Worm (Caenorhabditis elegans) whole organism, midembryonic: Measurements from ENCODE around the gene F33G12.6.

Experiments
- T22C8.4 ChIP-seq: fragments of 200-800 bp; sonication (Bioruptor generic); IDR thresholded peaks from 2 replicates; pipeline ENCODE4 v1.3.6; 2022; ENCODE audit warnings: missing genetic modification characterization, missing compliant biosample characterization
- cog-1 ChIP-seq: sonication (generic microtip); optimal IDR thresholded peaks from 2 replicates; lab custom pipeline; 2016; ENCODE audit warnings: missing genetic modification characterization, missing compliant biosample characterization
- flt-1 ChIP-seq: fragments of 200-800 bp; sonication (Bioruptor generic); IDR thresholded peaks from 2 replicates; pipeline ENCODE4 v1.3.6; 2022; ENCODE audit warnings: missing genetic modification characterization, missing compliant biosample characterization
- klf-2 ChIP-seq: fragments of 200-800 bp; sonication (Bioruptor generic); conservative IDR thresholded peaks from 2 replicates; pipeline ENCODE4 v1.3.6; 2022; ENCODE audit warnings: missing genetic modification reagents, missing genetic modification characterization, missing compliant biosample characterization
- med-1 ChIP-seq: sonication (generic microtip); optimal IDR thresholded peaks from 2 replicates; lab custom pipeline; 2017; ENCODE audit warnings: missing genetic modification characterization, mild to moderate bottlenecking, missing compliant biosample characterization, antibody characterized with exemption, missing genetic modification reagents; ENCODE audit not compliant: insufficient read depth
- ref-1 ChIP-seq: fragments of 200-800 bp; sonication (Bioruptor generic); conservative IDR thresholded peaks from 2 replicates; pipeline ENCODE4 v1.3.6; 2022; ENCODE audit warnings: missing genetic modification reagents, missing genetic modification characterization, missing compliant biosample characterization
- tab-1 ChIP-seq: fragments of 200-800 bp; sonication (Bioruptor generic); IDR thresholded peaks from 2 replicates; pipeline ENCODE4 v1.3.6; 2022; ENCODE audit warnings: missing genetic modification characterization, missing compliant biosample characterization
- ztf-23 ChIP-seq: fragments of 200-800 bp; sonication (Bioruptor generic); IDR thresholded peaks from 2 replicates; pipeline ENCODE4 v1.3.6; 2022; ENCODE audit warnings: missing genetic modification reagents, missing genetic modification characterization, missing compliant biosample characterization
- ztf-29 ChIP-seq: fragments of 200-800 bp; sonication (Bioruptor generic); IDR thresholded peaks from 2 replicates; pipeline ENCODE4 v1.3.6; 2022; ENCODE audit warnings: missing genetic modification reagents, missing genetic modification characterization, missing compliant biosample characterization

The F33G12.6 gene

DNA sequence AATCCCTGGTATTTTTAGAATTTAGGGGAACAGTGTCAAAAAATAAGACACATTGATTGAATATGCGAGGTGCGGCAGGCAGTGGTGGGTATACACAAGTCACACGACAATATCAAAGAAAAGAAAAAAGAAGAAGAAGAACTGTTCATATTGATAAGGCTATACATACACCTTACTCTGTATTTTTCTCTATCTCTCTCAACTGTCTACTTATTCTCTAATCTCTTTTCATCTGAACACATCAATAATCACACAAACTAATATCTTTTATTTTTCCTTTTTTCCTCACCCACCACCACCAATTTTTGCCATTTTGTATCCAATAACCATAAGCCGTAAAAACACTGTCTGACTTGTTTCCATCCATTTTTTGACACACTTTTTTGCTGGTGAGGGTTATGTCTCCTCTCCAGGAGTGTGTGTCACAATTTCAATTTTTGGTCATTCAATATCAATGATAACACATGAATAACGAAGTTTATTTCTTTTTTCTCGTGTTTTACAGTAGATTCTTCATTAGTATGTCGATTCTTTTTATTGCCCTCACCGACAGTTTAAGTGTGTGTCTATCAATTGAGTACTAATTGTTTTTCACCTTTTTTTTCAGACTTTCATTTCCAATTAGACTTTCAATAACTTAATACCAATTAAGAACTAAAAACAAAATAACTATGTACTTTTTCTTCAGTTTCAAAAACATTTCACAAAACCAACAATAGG is 30.2 kb upstream of the F33G12.6 start:
- TF ChIP-seq klf-2 (no peak), cog-1 (tag; lab: Kevin White, UChicago) (no peak), ztf-23 (no peak), tab-1 (GFP tag; lab: Robert Waterston, UW) (no peak), ref-1 (GFP tag; lab: Robert Waterston, UW) (no peak), T22C8.4 (no peak), flt-1 (no peak)

DNA sequence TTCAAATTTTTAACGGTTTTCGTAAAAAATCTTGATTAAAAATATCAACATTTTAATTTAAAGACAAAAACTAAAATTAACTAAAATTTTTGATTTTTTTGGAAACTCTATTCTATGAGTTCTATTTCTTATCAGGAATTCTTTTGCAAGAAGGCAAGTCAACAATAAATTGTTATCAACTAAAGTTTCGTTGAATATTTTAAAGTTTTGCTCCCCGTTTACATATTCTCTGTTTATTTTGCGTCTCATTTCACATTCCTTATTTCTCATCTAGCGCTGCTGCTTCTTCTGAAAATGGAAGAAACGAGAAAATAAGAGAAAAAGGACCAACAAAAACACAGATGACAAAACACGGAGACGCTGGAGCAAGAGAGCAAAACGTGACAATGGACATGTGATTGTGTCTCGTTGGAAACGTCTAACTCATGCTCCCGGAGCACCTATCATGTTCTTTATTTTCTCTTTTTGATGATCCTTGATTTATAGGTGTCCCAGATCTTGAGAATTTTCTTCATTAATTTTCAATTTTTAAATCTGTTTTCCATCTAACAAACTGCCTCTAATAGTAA is 29.1 kb upstream of the F33G12.6 start:
- TF ChIP-seq klf-2 (no peak), ztf-29 (GFP tag; lab: Robert Waterston, UW) (no peak), flt-1 (no peak), ztf-23 (no peak)

DNA sequence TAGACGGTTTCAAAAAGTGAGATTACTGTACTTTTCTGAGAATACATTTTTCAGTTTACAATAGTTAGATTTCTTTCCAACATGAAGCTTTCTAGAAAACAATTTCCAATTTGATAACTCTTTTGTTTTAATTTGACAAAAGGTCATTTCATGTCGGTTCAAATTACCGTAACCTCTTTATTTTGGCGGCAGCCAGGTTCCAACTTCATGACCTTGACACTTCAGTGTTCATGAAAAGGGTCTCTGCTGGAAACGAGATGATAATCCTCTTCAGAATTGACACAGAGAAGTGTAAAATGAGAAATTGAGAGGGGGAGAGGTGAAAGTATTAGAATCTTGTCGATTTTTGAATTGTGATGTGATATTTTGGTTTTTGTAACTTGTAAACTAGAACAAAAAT is 28.2 kb upstream of the F33G12.6 start:
- TF ChIP-seq ztf-29 (GFP tag; lab: Robert Waterston, UW) (no peak), flt-1 (no peak), ztf-23 (no peak), T22C8.4 (no peak), tab-1 (GFP tag; lab: Robert Waterston, UW) (no peak), ref-1 (GFP tag; lab: Robert Waterston, UW) (no peak), med-1 (GFP tag; lab: Kevin White, UChicago) (no peak), klf-2 (no peak), cog-1 (tag; lab: Kevin White, UChicago) (no peak)

DNA sequence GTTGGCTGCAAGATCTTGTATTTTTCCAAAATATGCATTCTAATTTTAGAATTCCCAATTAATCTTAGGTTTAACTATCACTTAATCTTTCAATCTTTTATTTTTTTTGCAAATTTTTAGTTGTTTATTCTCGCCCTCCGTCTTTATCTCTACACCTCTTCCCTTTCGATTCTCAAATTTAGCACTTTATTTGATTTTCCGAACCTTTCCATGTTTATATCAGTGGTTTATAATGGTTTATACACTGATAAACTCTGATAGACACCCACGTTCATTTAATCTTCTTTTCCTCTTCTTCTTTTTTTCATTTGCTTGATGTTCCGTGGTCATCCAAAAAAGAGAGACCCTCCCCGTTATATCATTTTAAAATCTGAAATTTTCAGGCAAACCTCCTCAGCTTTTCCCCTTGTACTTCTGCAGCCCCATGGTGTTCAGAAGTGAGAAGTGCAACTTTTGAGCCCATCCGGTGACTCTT is 27.3 kb upstream of the F33G12.6 start, which contains the start of the genes nsy-1 and F59A6.13:
Gene nsy-1, plus strand, starts transcription at position 377 of the 475 bp plus-strand sequence.
Gene F59A6.13, plus strand, starts transcription at position 425 of the 475 bp plus-strand sequence.
- TF ChIP-seq klf-2 (no peak), ztf-29 (GFP tag; lab: Robert Waterston, UW) (no peak), med-1 (GFP tag; lab: Kevin White, UChicago) (no peak), cog-1 (tag; lab: Kevin White, UChicago) (no peak), tab-1 (GFP tag; lab: Robert Waterston, UW) (no peak), T22C8.4 (no peak), ref-1 (GFP tag; lab: Robert Waterston, UW) (no peak), ztf-23 (no peak), flt-1 (no peak)

DNA sequence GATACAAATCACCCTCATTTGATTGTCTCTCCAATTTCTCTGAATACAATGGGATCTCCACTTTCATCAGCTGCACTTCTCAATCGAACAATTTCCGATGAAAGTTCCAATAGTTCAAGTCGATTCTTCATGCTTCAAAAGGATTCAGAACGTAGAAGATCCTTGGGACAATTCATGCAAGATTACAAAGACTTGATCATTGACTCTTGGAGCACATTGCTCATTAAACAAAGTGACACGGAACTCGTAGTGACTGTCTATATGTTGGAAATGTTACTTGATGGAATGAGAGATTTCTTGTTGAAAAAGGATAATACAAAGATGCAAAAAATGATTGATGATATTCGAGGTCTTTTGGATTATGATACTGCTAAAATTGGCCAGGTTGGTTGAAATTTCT is 21.8 kb upstream of the F33G12.6 start:
- no peak for TF ChIP-seq med-1 (GFP tag; lab: Kevin White, UChicago)
- no peak for TF ChIP-seq flt-1
- TF ChIP-seq tab-1 (GFP tag; lab: Robert Waterston, UW), result no peak
- TF ChIP-seq klf-2, result no peak
- no peak for TF ChIP-seq T22C8.4
- no peak for TF ChIP-seq ref-1 (GFP tag; lab: Robert Waterston, UW)
- TF ChIP-seq cog-1 (tag; lab: Kevin White, UChicago), result no peak
- no peak for TF ChIP-seq ztf-29 (GFP tag; lab: Robert Waterston, UW)
- TF ChIP-seq ztf-23, result no peak

DNA sequence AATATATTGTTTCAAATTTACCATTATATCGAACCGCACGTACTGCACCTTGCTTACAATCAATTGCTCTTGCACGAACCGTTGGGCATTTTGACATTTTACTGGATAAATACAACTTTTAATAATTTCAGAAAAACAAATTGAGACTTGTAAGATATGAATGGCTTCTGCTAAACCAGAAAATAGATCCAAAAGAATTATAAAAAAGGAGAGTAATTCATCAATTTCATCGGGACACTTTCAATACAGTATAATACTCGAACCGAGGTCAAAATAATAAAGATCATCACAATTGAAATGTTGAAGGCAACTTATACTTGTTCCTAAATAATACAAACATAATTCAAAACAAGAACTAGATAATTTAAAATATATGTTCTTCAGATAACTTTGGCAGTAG is 18.1 kb upstream of the F33G12.6 start, which contains the start of gene wdr-83:
Gene wdr-83, minus strand, starts transcription at position 101 of the 400 bp plus-strand sequence.
- TF ChIP-seq cog-1 (tag; lab: Kevin White, UChicago), result no peak
- no peak for TF ChIP-seq tab-1 (GFP tag; lab: Robert Waterston, UW)
- no peak for TF ChIP-seq flt-1
- TF ChIP-seq med-1 (GFP tag; lab: Kevin White, UChicago), result no peak
- no peak for TF ChIP-seq T22C8.4
- no peak for TF ChIP-seq ref-1 (GFP tag; lab: Robert Waterston, UW)
- TF ChIP-seq ztf-29 (GFP tag; lab: Robert Waterston, UW), result no peak

DNA sequence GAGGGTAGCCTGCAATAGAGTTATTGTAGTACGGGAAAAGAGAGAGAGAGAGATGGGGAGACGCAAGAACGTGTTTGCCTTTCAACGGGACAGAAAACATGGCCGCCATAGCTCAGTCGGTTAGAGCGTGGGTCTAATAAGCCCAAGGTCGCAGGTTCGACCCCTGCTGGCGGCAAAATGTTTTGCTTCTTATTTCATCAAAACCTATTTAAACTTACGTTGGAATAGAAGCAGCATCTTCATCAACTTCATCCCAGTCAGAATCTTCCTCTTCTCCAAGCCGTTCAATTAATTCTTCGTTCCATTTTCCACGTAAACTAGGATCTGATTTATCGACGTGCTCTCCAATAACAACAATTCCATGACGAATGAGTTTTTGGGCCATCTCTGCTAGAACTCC is 17.0 kb upstream of the F33G12.6 start:
- peak; percentile 95 for TF ChIP-seq cog-1 (tag; lab: Kevin White, UChicago)
- TF ChIP-seq ref-1 (GFP tag; lab: Robert Waterston, UW), result peak; percentile 93
- peak; percentile 74 for TF ChIP-seq med-1 (GFP tag; lab: Kevin White, UChicago)
- peak; percentile 89 for TF ChIP-seq klf-2
- peak; percentile 97 for TF ChIP-seq tab-1 (GFP tag; lab: Robert Waterston, UW)
- TF ChIP-seq T22C8.4, result peak; percentile 95
- peak; percentile 99 for TF ChIP-seq ztf-29 (GFP tag; lab: Robert Waterston, UW)
- TF ChIP-seq ztf-23, result peak; percentile 93
- TF ChIP-seq flt-1, result peak; percentile 97

DNA sequence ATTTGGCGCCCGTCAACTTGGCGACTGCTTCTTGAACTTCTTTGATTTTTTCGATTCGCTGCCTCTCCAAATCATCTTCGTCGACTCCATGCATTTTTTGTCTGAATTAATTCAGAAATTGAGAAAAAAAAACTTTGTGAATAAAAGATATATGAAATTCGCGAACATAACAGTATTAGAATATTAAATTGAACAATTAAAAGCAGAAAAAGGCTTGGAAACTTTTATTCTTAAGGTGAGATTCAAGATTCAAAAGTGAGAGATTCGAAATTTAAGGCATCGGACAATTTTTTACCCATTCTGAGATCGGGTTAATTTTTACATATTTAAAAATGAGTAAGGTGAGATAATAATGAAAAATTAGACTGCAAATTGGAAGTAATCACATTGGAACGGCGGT is 15.8 kb upstream of the F33G12.6 start, which contains the start of gene F33G12.3:
Gene F33G12.3, minus strand, starts transcription at position 101 of the 400 bp plus-strand sequence.
- TF ChIP-seq T22C8.4 (no peak), klf-2 (no peak), ztf-23 (no peak), flt-1 (no peak), cog-1 (tag; lab: Kevin White, UChicago) (no peak), ref-1 (GFP tag; lab: Robert Waterston, UW) (no peak), tab-1 (GFP tag; lab: Robert Waterston, UW) (no peak), med-1 (GFP tag; lab: Kevin White, UChicago) (no peak), ztf-29 (GFP tag; lab: Robert Waterston, UW) (no peak)

DNA sequence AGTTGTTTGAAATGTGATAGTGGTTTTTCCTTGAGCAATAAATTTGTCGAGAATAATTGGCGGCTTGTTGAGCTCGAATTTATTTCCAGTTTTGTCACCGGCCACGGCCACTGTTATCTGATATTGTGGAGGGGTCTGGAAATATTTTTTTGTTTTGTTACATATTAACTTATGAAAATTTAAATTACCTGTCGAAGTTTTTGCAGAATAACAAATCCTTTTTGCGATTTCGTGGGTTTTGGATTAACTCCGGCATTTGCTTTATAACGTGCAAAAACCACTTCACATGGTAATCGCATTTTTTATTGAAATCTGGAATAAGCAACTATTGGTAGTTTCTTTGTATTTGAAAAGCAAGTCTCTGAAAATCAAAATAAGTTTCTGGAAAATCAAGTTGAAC is 13.6 kb upstream of the F33G12.6 start, which contains the start of gene lrr-1:
Gene lrr-1, minus strand, starts transcription at position 312 of the 400 bp plus-strand sequence.
- no peak for TF ChIP-seq T22C8.4
- TF ChIP-seq flt-1, result no peak
- no peak for TF ChIP-seq cog-1 (tag; lab: Kevin White, UChicago)
- TF ChIP-seq med-1 (GFP tag; lab: Kevin White, UChicago), result no peak
- TF ChIP-seq ztf-23, result no peak
- no peak for TF ChIP-seq klf-2
- no peak for TF ChIP-seq tab-1 (GFP tag; lab: Robert Waterston, UW)
- TF ChIP-seq ztf-29 (GFP tag; lab: Robert Waterston, UW), result no peak
- TF ChIP-seq ref-1 (GFP tag; lab: Robert Waterston, UW), result no peak
